Worm (Caenorhabditis elegans) whole organism, young adult: Measurements from ENCODE around the gene anmt-1.

Experiments used
- hsf-1 ChIP-seq: fragments of 200-800 bp; sonication (Bioruptor generic); IDR thresholded peaks from 2 replicates; pipeline ENCODE4 v1.3.6; 2022; ENCODE audit warnings: missing genetic modification reagents, missing genetic modification characterization, missing compliant biosample characterization
- lin-54 ChIP-seq: fragments of 200-800 bp; sonication (Bioruptor generic); optimal IDR thresholded peaks from 2 replicates; lab custom pipeline; 2018; ENCODE audit warnings: mild to moderate bottlenecking, missing genetic modification characterization, missing compliant biosample characterization
- pha-4 ChIP-seq: fragments of 150-350 bp; sonication (generic microtip); optimal IDR thresholded peaks from 2 replicates; lab custom pipeline; 2014; ENCODE audit warnings: missing biosample characterization, missing genetic modification reagents, missing genetic modification characterization

- TF ChIP-seq lin-54 (GFP tag; lab: Kevin White, UChicago) (no peak), hsf-1 (GFP tag; lab: Robert Waterston, UW) (no peak), pha-4 (tag; lab: Kevin White, UChicago) (no peak)
These were observed 19.7 kb upstream of the anmt-1 start, which contains the start of gene F22B7.1 for ce11 chrIII:8664897-8665388.
